Fruit fly (Drosophila melanogaster) whole organism, embryonic: ENCODE data around the gene cactin.

Source experiments
- Ada2b ChIP-seq: fragments of 200-800 bp; sonication (Bioruptor generic); IDR thresholded peaks from 2 replicates; pipeline ENCODE4 v1.3.6; 2022; ENCODE audit warnings: missing biosample characterization, missing genetic modification characterization
- Adf1 ChIP-seq: fragments of 200-800 bp; sonication (Bioruptor generic); IDR thresholded peaks from 2 replicates; pipeline ENCODE4 v1.3.6; 2022; ENCODE audit warnings: missing biosample characterization, missing genetic modification characterization
- Asciz ChIP-seq: fragments of 200-800 bp; sonication (Bioruptor generic); optimal IDR thresholded peaks from 2 replicates; lab custom pipeline; 2017; ENCODE audit warnings: missing biosample characterization, mild to moderate bottlenecking, missing genetic modification characterization, missing genetic modification reagents
- Atf3 ChIP-seq: fragments of 200-800 bp; sonication (Bioruptor generic); optimal IDR thresholded peaks from 3 replicates; lab custom pipeline; 2016; ENCODE audit warnings: missing biosample characterization, missing genetic modification characterization
- BEAF-32 ChIP-seq: fragments of 200-800 bp; sonication (Bioruptor generic); optimal IDR thresholded peaks from 3 replicates; lab custom pipeline; 2017; ENCODE audit warnings: missing biosample characterization, missing genetic modification characterization, mild to moderate bottlenecking, moderate library complexity, missing genetic modification reagents
- Bdp1 ChIP-seq: fragments of 200-800 bp; sonication (Bioruptor generic); optimal IDR thresholded peaks from 3 replicates; lab custom pipeline; 2016; ENCODE audit warnings: missing biosample characterization, missing genetic modification characterization
- Bgb ChIP-seq: fragments of 200-800 bp; sonication (Bioruptor generic); IDR thresholded peaks from 2 replicates; pipeline ENCODE4 v1.3.6; 2022; ENCODE audit warnings: missing biosample characterization, missing genetic modification characterization; ENCODE audit not compliant: partially characterized antibody
- CG10431 ChIP-seq: fragments of 200-800 bp; sonication (Bioruptor generic); optimal IDR thresholded peaks from 3 replicates; lab custom pipeline; 2018; ENCODE audit warnings: missing biosample characterization, mild to moderate bottlenecking, missing genetic modification characterization
- CG15269 ChIP-seq: fragments of 200-800 bp; sonication (Bioruptor generic); optimal IDR thresholded peaks from 2 replicates; lab custom pipeline; 2018; ENCODE audit warnings: missing biosample characterization, mild to moderate bottlenecking, missing genetic modification characterization, moderate library complexity
- CG1792 ChIP-seq: fragments of 200-800 bp; sonication (Bioruptor generic); optimal IDR thresholded peaks from 2 replicates; lab custom pipeline; 2016; ENCODE audit warnings: missing biosample characterization, missing genetic modification characterization
- CG3163 ChIP-seq: fragments of 200-800 bp; sonication (Bioruptor generic); optimal IDR thresholded peaks from 3 replicates; lab custom pipeline; 2016; ENCODE audit warnings: missing biosample characterization, missing genetic modification characterization
- CG3281 ChIP-seq: fragments of 200-800 bp; sonication (Bioruptor generic); optimal IDR thresholded peaks from 3 replicates; lab custom pipeline; 2017; ENCODE audit warnings: missing biosample characterization, mild to moderate bottlenecking, missing genetic modification characterization
- CG34224 ChIP-seq: fragments of 200-800 bp; sonication (Bioruptor generic); IDR thresholded peaks from 3 replicates; pipeline ENCODE4 v1.3.6; 2022; ENCODE audit warnings: missing biosample characterization, missing genetic modification characterization; ENCODE audit not compliant: partially characterized antibody
- CG4328 ChIP-seq: fragments of 200-800 bp; sonication (Bioruptor generic); optimal IDR thresholded peaks from 3 replicates; lab custom pipeline; 2017; ENCODE audit warnings: missing biosample characterization, missing genetic modification reagents, missing genetic modification characterization
- CG4854 ChIP-seq: fragments of 200-800 bp; sonication (Bioruptor generic); optimal IDR thresholded peaks from 2 replicates; lab custom pipeline; 2016; ENCODE audit warnings: missing biosample characterization, missing genetic modification characterization, inconsistent platforms
- CG7963 ChIP-seq: fragments of 200-800 bp; sonication (Bioruptor generic); IDR thresholded peaks from 3 replicates; pipeline ENCODE4 v1.3.6; 2022; ENCODE audit warnings: missing biosample characterization, missing genetic modification characterization; ENCODE audit not compliant: partially characterized antibody
- CG8944 ChIP-seq: fragments of 200-800 bp; sonication (Bioruptor generic); optimal IDR thresholded peaks from 3 replicates; lab custom pipeline; 2016; ENCODE audit warnings: missing biosample characterization, missing genetic modification characterization
- CG9727 ChIP-seq: fragments of 200-800 bp; sonication (Bioruptor generic); optimal IDR thresholded peaks from 3 replicates; lab custom pipeline; 2017; ENCODE audit warnings: missing biosample characterization, mild to moderate bottlenecking, missing genetic modification characterization
- CG9797 ChIP-seq: fragments of 200-800 bp; sonication (Bioruptor generic); optimal IDR thresholded peaks from 3 replicates; lab custom pipeline; 2018; ENCODE audit warnings: missing biosample characterization, mild to moderate bottlenecking, missing genetic modification characterization
- CG9817 ChIP-seq: fragments of 200-800 bp; sonication (Bioruptor generic); optimal IDR thresholded peaks from 2 replicates; lab custom pipeline; 2018; ENCODE audit warnings: missing biosample characterization, mild to moderate bottlenecking, missing genetic modification characterization, moderate library complexity
- E2f2 ChIP-seq: fragments of 200-800 bp; sonication (Bioruptor generic); IDR thresholded peaks from 2 replicates; pipeline ENCODE4 v1.3.6; 2022; ENCODE audit warnings: missing biosample characterization, missing genetic modification characterization
- ERR ChIP-seq: fragments of 200-800 bp; sonication (Bioruptor generic); optimal IDR thresholded peaks from 2 replicates; lab custom pipeline; 2016; ENCODE audit warnings: missing biosample characterization, missing genetic modification characterization
- Eip74EF ChIP-seq, 2 experiments: fragments of 200-800 bp in 1 of 2; fragments of >200 bp in 1 of 2; sonication (Bioruptor generic) in 1 of 2; optimal IDR thresholded peaks; 2 replicates each; lab custom pipeline; 2017 to 2019; ENCODE audit warnings: missing biosample characterization in 2 of 2, missing genetic modification characterization in 2 of 2, mild to moderate bottlenecking in 1 of 2, moderate library complexity in 1 of 2
- Jarid2 ChIP-seq: fragments of 200-800 bp; sonication (Bioruptor generic); optimal IDR thresholded peaks from 3 replicates; lab custom pipeline; 2017; ENCODE audit warnings: mild to moderate bottlenecking, missing biosample characterization, missing genetic modification reagents, missing genetic modification characterization
- Lpt ChIP-seq: fragments of >200 bp; optimal IDR thresholded peaks from 2 replicates; lab custom pipeline; 2018; ENCODE audit warnings: missing biosample characterization, missing genetic modification characterization
- MTF-1 ChIP-seq: fragments of 200-800 bp; sonication (Bioruptor generic); optimal IDR thresholded peaks from 2 replicates; lab custom pipeline; 2018; ENCODE audit warnings: missing biosample characterization, mild to moderate bottlenecking, missing genetic modification characterization, borderline replicate concordance
- Myb ChIP-seq: fragments of 200-800 bp; sonication (Bioruptor generic); optimal IDR thresholded peaks from 2 replicates; lab custom pipeline; 2016; ENCODE audit warnings: missing biosample characterization, missing genetic modification characterization
- Nf-YC ChIP-seq: fragments of 200-800 bp; optimal IDR thresholded peaks from 3 replicates; lab custom pipeline; 2019; ENCODE audit warnings: missing biosample characterization, mild to moderate bottlenecking, missing genetic modification characterization, moderate library complexity
- Xbp1 ChIP-seq: fragments of 200-800 bp; sonication (Bioruptor generic); optimal IDR thresholded peaks from 3 replicates; lab custom pipeline; 2016; ENCODE audit warnings: missing biosample characterization, mild to moderate bottlenecking, missing genetic modification characterization
- bigmax ChIP-seq: fragments of 200-800 bp; sonication (Bioruptor generic); optimal IDR thresholded peaks from 2 replicates; lab custom pipeline; 2018; ENCODE audit warnings: missing biosample characterization, mild to moderate bottlenecking, missing genetic modification characterization
- bsh ChIP-seq, 2 experiments: fragments of 200-800 bp; sonication (Bioruptor generic); optimal IDR thresholded peaks; 2 replicates each; lab custom pipeline; 2017 to 2018; ENCODE audit warnings: mild to moderate bottlenecking in 2 of 2, missing biosample characterization in 2 of 2, missing genetic modification characterization in 2 of 2, moderate library complexity in 1 of 2
- chm ChIP-seq: fragments of 200-800 bp; sonication (Bioruptor generic); IDR thresholded peaks from 2 replicates; pipeline ENCODE4 v1.3.6; 2022; ENCODE audit warnings: missing biosample characterization, missing genetic modification characterization
- dmrt99B ChIP-seq: fragments of 200-800 bp; sonication (Bioruptor generic); optimal IDR thresholded peaks from 2 replicates; lab custom pipeline; 2018; ENCODE audit warnings: missing biosample characterization, mild to moderate bottlenecking, missing genetic modification characterization, moderate library complexity
- exex ChIP-seq: fragments of 200-800 bp; sonication (Bioruptor generic); optimal IDR thresholded peaks from 4 replicates; lab custom pipeline; 2018; ENCODE audit warnings: missing biosample characterization, mild to moderate bottlenecking, missing genetic modification characterization, moderate library complexity
- gce ChIP-seq: fragments of 200-800 bp; sonication (Bioruptor generic); IDR thresholded peaks from 3 replicates; pipeline ENCODE4 v1.3.6; 2022; ENCODE audit warnings: missing biosample characterization, missing genetic modification characterization
- gfzf ChIP-seq: fragments of 200-800 bp; sonication (Bioruptor generic); optimal IDR thresholded peaks from 2 replicates; lab custom pipeline; 2016; ENCODE audit warnings: missing biosample characterization, mild to moderate bottlenecking, missing genetic modification characterization, moderate library complexity
- inv ChIP-seq: fragments of 200-800 bp; sonication (Bioruptor generic); IDR thresholded peaks from 2 replicates; pipeline ENCODE4 v1.3.6; 2022; ENCODE audit warnings: missing biosample characterization, missing genetic modification characterization; ENCODE audit not compliant: partially characterized antibody
- lbe ChIP-seq: fragments of 200-800 bp; sonication (Bioruptor generic); optimal IDR thresholded peaks from 2 replicates; lab custom pipeline; 2016; ENCODE audit warnings: missing biosample characterization, mild to moderate bottlenecking, missing genetic modification characterization
- pho ChIP-seq: fragments of 200-800 bp; sonication (Bioruptor generic); optimal IDR thresholded peaks from 2 replicates; lab custom pipeline; 2016; ENCODE audit warnings: missing biosample characterization, missing genetic modification characterization
- pita ChIP-seq: fragments of 200-800 bp; sonication (Bioruptor generic); optimal IDR thresholded peaks from 2 replicates; lab custom pipeline; 2017; ENCODE audit warnings: missing biosample characterization, mild to moderate bottlenecking, missing genetic modification characterization
- pros ChIP-seq: fragments of 200-800 bp; sonication (Bioruptor generic); optimal IDR thresholded peaks from 3 replicates; lab custom pipeline; 2019; ENCODE audit warnings: missing biosample characterization, mild to moderate bottlenecking, missing genetic modification characterization, moderate library complexity
- sqz ChIP-seq: fragments of 200-800 bp; sonication (Bioruptor generic); optimal IDR thresholded peaks from 3 replicates; lab custom pipeline; 2018; ENCODE audit warnings: missing biosample characterization, mild to moderate bottlenecking, missing genetic modification characterization
- sug ChIP-seq: fragments of 200-800 bp; optimal IDR thresholded peaks from 2 replicates; lab custom pipeline; 2019; ENCODE audit warnings: missing biosample characterization, mild to moderate bottlenecking, missing genetic modification characterization, moderate library complexity
- tup ChIP-seq: fragments of 200-800 bp; sonication (Bioruptor generic); optimal IDR thresholded peaks from 2 replicates; lab custom pipeline; 2016; ENCODE audit warnings: missing biosample characterization, mild to moderate bottlenecking, missing genetic modification characterization, moderate library complexity
- vvl ChIP-seq: fragments of 200-800 bp; sonication (Bioruptor generic); IDR thresholded peaks from 2 replicates; pipeline ENCODE4 v1.3.6; 2022; ENCODE audit warnings: missing biosample characterization, missing genetic modification characterization
- zen ChIP-seq: fragments of 200-800 bp; sonication (Bioruptor generic); optimal IDR thresholded peaks from 3 replicates; lab custom pipeline; 2018; ENCODE audit warnings: missing biosample characterization, mild to moderate bottlenecking, missing genetic modification characterization, moderate library complexity
- zfh2 ChIP-seq: fragments of 200-800 bp; sonication (Bioruptor generic); optimal IDR thresholded peaks from 2 replicates; lab custom pipeline; 2016; ENCODE audit warnings: missing biosample characterization, missing genetic modification characterization

cactin gene

DNA sequence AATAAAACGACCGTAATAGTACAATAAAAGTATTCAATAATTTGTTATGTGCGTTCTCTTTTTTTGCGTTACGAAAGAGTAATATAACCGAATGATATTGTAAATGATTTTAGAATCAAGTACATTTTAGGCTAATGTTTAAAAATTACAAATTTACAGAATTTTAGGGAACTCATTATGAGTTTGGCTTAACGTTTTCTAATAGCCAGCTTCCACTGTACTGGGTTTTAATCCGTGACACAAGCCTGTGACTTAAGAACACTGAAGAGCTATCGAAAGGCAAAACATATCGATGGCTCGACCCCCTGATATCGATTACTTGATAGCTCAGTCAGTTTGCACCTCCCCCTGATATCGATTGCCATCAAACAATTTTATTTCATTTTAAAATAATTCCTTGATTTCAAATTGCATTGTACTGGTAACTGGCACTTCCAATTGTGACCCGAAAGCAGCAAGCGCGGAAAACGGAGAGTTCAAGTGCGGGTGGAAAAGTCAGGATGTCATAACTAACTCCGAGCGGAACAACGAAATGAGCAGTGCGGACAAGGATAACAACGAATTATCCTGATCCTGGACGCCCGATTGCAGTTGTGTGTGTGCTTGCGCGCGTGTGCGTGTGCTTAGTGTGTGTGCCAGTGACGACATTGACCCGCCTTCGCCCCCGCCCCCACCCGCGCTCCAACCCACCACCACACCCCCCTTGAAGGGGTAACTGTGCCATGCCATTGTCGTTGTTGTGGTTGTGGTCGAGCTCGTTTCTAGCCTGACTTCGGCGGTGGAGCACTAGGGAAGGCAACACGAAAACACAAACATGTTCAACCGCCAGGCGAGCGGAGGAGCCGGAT, 29.6 kb upstream of the cactin start, which contains the start of gene HERC2 (continued):
- TF ChIP-seq Xbp1 (GFP tag; lab: Kevin White, UChicago) (peak; percentile 53), CG8944 (peak; percentile 29), Atf3 (GFP tag; lab: Kevin White, UChicago) (peak; percentile 41), exex (tag; lab: Kevin White, UChicago) (no peak), vvl (GFP tag; lab: Robert Waterston, UW) (peak; percentile 66), CG15269 (tag; lab: Kevin White, UChicago) (no peak), ERR (GFP tag; lab: Kevin White, UChicago) (peak; percentile 14), CG1792 (GFP tag; lab: Kevin White, UChicago) (peak; percentile 41), tup (GFP tag; lab: Kevin White, UChicago) (no peak), pita (GFP tag; lab: Kevin White, UChicago) (no peak), dmrt99B (no peak), Nf-YC (tag; lab: Kevin White, UChicago) (no peak), MTF-1 (GFP tag; lab: Kevin White, UChicago) (no peak), CG3163 (no peak), pros (GFP tag; lab: Kevin White, UChicago) (no peak), CG4328 (GFP tag; lab: Kevin White, UChicago) (no peak), gfzf (GFP tag; lab: Kevin White, UChicago) (peak; percentile 33), Myb (peak; percentile 69), CG3281 (GFP tag; lab: Kevin White, UChicago) (no peak), Bdp1 (GFP tag; lab: Kevin White, UChicago) (peak; percentile 3), Asciz (GFP tag; lab: Kevin White, UChicago) (no peak), zen (tag; lab: Kevin White, UChicago) (peak; percentile 37), gce (no peak), Jarid2 (GFP tag; lab: Kevin White, UChicago) (no peak), CG7963 (GFP tag; lab: Robert Waterston, UW) (peak; percentile 95), zfh2 (GFP tag; lab: Kevin White, UChicago) (peak; percentile 56), Lpt (GFP tag; lab: Kevin White, UChicago) (no peak), CG4854 (GFP tag; lab: Kevin White, UChicago) (no peak), bigmax (GFP tag; lab: Kevin White, UChicago) (no peak), inv (peak; percentile 79), CG34224 (GFP tag; lab: Robert Waterston, UW) (peak; percentile 83), Eip74EF (GFP tag; optimal IDR thresholded peaks at IDR 0.05; lab: Kevin White, UChicago) (no peak), lbe (GFP tag; lab: Kevin White, UChicago) (no peak), E2f2 (GFP tag; lab: Robert Waterston, UW) (peak; percentile 46), bsh (GFP tag; optimal IDR thresholded peaks at IDR 0.05; lab: Kevin White, UChicago) (peak in 1 of 2 experiments; percentile 40), sqz (GFP tag; lab: Kevin White, UChicago) (no peak), Bgb (GFP tag; lab: Robert Waterston, UW) (peak; percentile 94), CG9817 (tag; lab: Kevin White, UChicago) (peak; percentile 51), Ada2b (GFP tag; lab: Robert Waterston, UW) (peak; percentile 53; the same call in 1 of the 2 replicates), chm (no peak), Adf1 (GFP tag; lab: Robert Waterston, UW) (0 out of 2 replicates have a peak, but pooled peaks have one; percentile 9), sug (tag; lab: Kevin White, UChicago) (no peak), CG10431 (no peak), CG9797 (no peak), pho (peak; percentile 64), BEAF-32 (peak; percentile 83), CG9727 (GFP tag; lab: Kevin White, UChicago) (peak; percentile 31)
